Worm (Caenorhabditis elegans) whole organism, late embryonic: Measurements from ENCODE around the gene oat-1.

Source experiments
- C08G9.2 ChIP-seq: sonication (generic microtip); optimal IDR thresholded peaks from 2 replicates; lab custom pipeline; 2016; ENCODE audit warnings: mild to moderate bottlenecking, missing genetic modification characterization, moderate library complexity, missing compliant biosample characterization
- F13H6.1 ChIP-seq: sonication (generic microtip); optimal IDR thresholded peaks from 2 replicates; lab custom pipeline; 2016; ENCODE audit warnings: missing genetic modification characterization, missing compliant biosample characterization
- K02D7.2 ChIP-seq: sonication (generic microtip); optimal IDR thresholded peaks from 2 replicates; lab custom pipeline; 2017; ENCODE audit warnings: mild to moderate bottlenecking, missing genetic modification characterization, missing compliant biosample characterization
- K09A11.1 ChIP-seq: sonication (generic microtip); optimal IDR thresholded peaks from 2 replicates; lab custom pipeline; 2017; ENCODE audit warnings: antibody characterized with exemption, mild to moderate bottlenecking, missing genetic modification characterization, missing compliant biosample characterization; ENCODE audit not compliant: insufficient read depth
- T23F11.4 ChIP-seq: fragments of 200-800 bp; sonication (Bioruptor generic); optimal IDR thresholded peaks from 2 replicates; lab custom pipeline; 2018; ENCODE audit warnings: mild to moderate bottlenecking, missing genetic modification characterization, missing compliant biosample characterization
- Y22D7AL.16 ChIP-seq: sonication (generic microtip); optimal IDR thresholded peaks from 2 replicates; lab custom pipeline; 2016; ENCODE audit warnings: missing genetic modification characterization, missing compliant biosample characterization
- ahr-1 ChIP-seq: sonication (generic microtip); optimal IDR thresholded peaks from 2 replicates; lab custom pipeline; 2016; ENCODE audit warnings: missing genetic modification characterization, missing compliant biosample characterization
- ama-1 ChIP-seq: fragments of 150-350 bp; optimal IDR thresholded peaks from 2 replicates; lab custom pipeline; 2014
- ceh-14 ChIP-seq: sonication (generic microtip); optimal IDR thresholded peaks from 2 replicates; lab custom pipeline; 2016; ENCODE audit warnings: missing genotype, missing genetic modification characterization, missing compliant biosample characterization
- ceh-18 ChIP-seq: sonication (generic microtip); optimal IDR thresholded peaks from 2 replicates; lab custom pipeline; 2016; ENCODE audit warnings: missing genetic modification characterization, missing compliant biosample characterization
- ceh-19 ChIP-seq: fragments of 200-800 bp; sonication (Bioruptor generic); optimal IDR thresholded peaks from 2 replicates; lab custom pipeline; 2018; ENCODE audit warnings: mild to moderate bottlenecking, missing genetic modification characterization, missing compliant biosample characterization
- ceh-22 ChIP-seq: sonication (generic microtip); optimal IDR thresholded peaks from 2 replicates; lab custom pipeline; 2017; ENCODE audit warnings: missing biosample characterization, missing genetic modification characterization
- ceh-34 ChIP-seq: sonication (generic microtip); optimal IDR thresholded peaks from 2 replicates; lab custom pipeline; 2016; ENCODE audit warnings: mild to moderate bottlenecking, missing genetic modification characterization, missing compliant biosample characterization
- ceh-48 ChIP-seq: sonication (generic microtip); optimal IDR thresholded peaks from 2 replicates; lab custom pipeline; 2016; ENCODE audit warnings: missing genetic modification characterization, inconsistent platforms, missing compliant biosample characterization
- ceh-6 ChIP-seq: fragments of 200-800 bp; sonication (Bioruptor generic); optimal IDR thresholded peaks from 2 replicates; lab custom pipeline; 2018; ENCODE audit warnings: mild to moderate bottlenecking, missing genetic modification characterization, missing compliant biosample characterization
- elt-4 ChIP-seq: sonication (generic microtip); optimal IDR thresholded peaks from 2 replicates; lab custom pipeline; 2016; ENCODE audit warnings: missing genetic modification characterization, missing compliant biosample characterization
- eyg-1 ChIP-seq: sonication (generic microtip); optimal IDR thresholded peaks from 2 replicates; lab custom pipeline; 2016; ENCODE audit warnings: missing genotype, missing genetic modification characterization, missing compliant biosample characterization
- fax-1 ChIP-seq: sonication (generic microtip); optimal IDR thresholded peaks from 2 replicates; lab custom pipeline; 2016; ENCODE audit warnings: missing genotype, missing genetic modification characterization, missing compliant biosample characterization
- fkh-10 ChIP-seq: fragments of 150-350 bp; optimal IDR thresholded peaks from 2 replicates; lab custom pipeline; 2014; ENCODE audit warnings: missing biosample characterization, missing genetic modification reagents, missing genetic modification characterization
- fkh-6 ChIP-seq: sonication (generic microtip); optimal IDR thresholded peaks from 2 replicates; lab custom pipeline; 2016; ENCODE audit warnings: missing genetic modification characterization, missing compliant biosample characterization
- gmeb-2 ChIP-seq: sonication (generic microtip); optimal IDR thresholded peaks from 2 replicates; lab custom pipeline; 2016; ENCODE audit warnings: missing genetic modification characterization, inconsistent platforms, missing compliant biosample characterization
- hlh-13 ChIP-seq: fragments of 200-800 bp; sonication (Bioruptor generic); optimal IDR thresholded peaks from 2 replicates; lab custom pipeline; 2018; ENCODE audit warnings: mild to moderate bottlenecking, missing genetic modification characterization, missing compliant biosample characterization
- hlh-15 ChIP-seq: sonication (generic microtip); optimal IDR thresholded peaks from 2 replicates; lab custom pipeline; 2016; ENCODE audit warnings: missing genetic modification characterization, missing compliant biosample characterization
- hlh-6 ChIP-seq: sonication (generic microtip); optimal IDR thresholded peaks from 2 replicates; lab custom pipeline; 2016; ENCODE audit warnings: missing genotype, missing genetic modification characterization, missing compliant biosample characterization
- hlh-8 ChIP-seq: sonication (generic microtip); optimal IDR thresholded peaks from 2 replicates; lab custom pipeline; 2016; ENCODE audit warnings: missing genotype, missing genetic modification characterization, missing compliant biosample characterization
- lim-6 ChIP-seq: sonication (generic microtip); optimal IDR thresholded peaks from 2 replicates; lab custom pipeline; 2016; ENCODE audit warnings: missing genetic modification characterization, missing compliant biosample characterization
- lin-11 ChIP-seq: fragments of 200-800 bp; sonication (Bioruptor generic); optimal IDR thresholded peaks from 2 replicates; lab custom pipeline; 2018; ENCODE audit warnings: mild to moderate bottlenecking, missing genetic modification characterization, missing compliant biosample characterization
- mec-3 ChIP-seq: sonication (generic microtip); optimal IDR thresholded peaks from 2 replicates; lab custom pipeline; 2016; ENCODE audit warnings: borderline replicate concordance, missing genetic modification characterization, missing compliant biosample characterization
- nfya-1 ChIP-seq: sonication (generic microtip); optimal IDR thresholded peaks from 2 replicates; lab custom pipeline; 2017; ENCODE audit warnings: missing genetic modification characterization, mild to moderate bottlenecking, missing compliant biosample characterization, antibody characterized with exemption, moderate library complexity
- nhr-11 ChIP-seq: fragments of 150-350 bp; optimal IDR thresholded peaks from 2 replicates; lab custom pipeline; 2014; ENCODE audit warnings: missing biosample characterization, missing genetic modification characterization
- nhr-232 ChIP-seq: sonication (generic microtip); optimal IDR thresholded peaks from 2 replicates; lab custom pipeline; 2016; ENCODE audit warnings: missing genetic modification characterization, missing compliant biosample characterization
- npax-4 ChIP-seq: sonication (generic microtip); optimal IDR thresholded peaks from 2 replicates; lab custom pipeline; 2016; ENCODE audit warnings: missing genetic modification characterization, missing compliant biosample characterization
- odd-2 ChIP-seq: sonication (generic microtip); optimal IDR thresholded peaks from 2 replicates; lab custom pipeline; 2017; ENCODE audit warnings: antibody characterized with exemption, mild to moderate bottlenecking, missing genetic modification characterization, missing compliant biosample characterization
- pat-9 ChIP-seq: fragments of 200-800 bp; sonication (Bioruptor generic); optimal IDR thresholded peaks from 2 replicates; lab custom pipeline; 2018; ENCODE audit warnings: mild to moderate bottlenecking, missing genetic modification characterization, moderate library complexity, missing compliant biosample characterization
- pax-1 ChIP-seq: fragments of 150-350 bp; optimal IDR thresholded peaks from 2 replicates; lab custom pipeline; 2014; ENCODE audit warnings: missing biosample characterization, missing genetic modification characterization
- pha-2 ChIP-seq: sonication (generic microtip); optimal IDR thresholded peaks from 2 replicates; lab custom pipeline; 2017; ENCODE audit warnings: mild to moderate bottlenecking, missing genetic modification characterization, missing compliant biosample characterization
- pha-4 ChIP-seq: fragments of 150-350 bp; optimal IDR thresholded peaks from 2 replicates; lab custom pipeline; 2018; ENCODE audit warnings: missing biosample characterization, missing genetic modification reagents, missing genetic modification characterization
- pros-1 ChIP-seq: fragments of 150-350 bp; optimal IDR thresholded peaks from 2 replicates; lab custom pipeline; 2014; ENCODE audit warnings: missing biosample characterization, missing genetic modification reagents, missing genetic modification characterization
- ref-2 ChIP-seq: sonication (generic microtip); optimal IDR thresholded peaks from 2 replicates; lab custom pipeline; 2016; ENCODE audit warnings: missing genetic modification characterization, missing compliant biosample characterization
- rnt-1 ChIP-seq: sonication (generic microtip); optimal IDR thresholded peaks from 2 replicates; lab custom pipeline; 2016; ENCODE audit warnings: missing genetic modification characterization, missing compliant biosample characterization
- sox-2 ChIP-seq: fragments of 200-800 bp; sonication (Bioruptor generic); IDR thresholded peaks from 2 replicates; pipeline ENCODE4 v1.3.6; 2022; ENCODE audit warnings: missing genetic modification reagents, missing genetic modification characterization, missing compliant biosample characterization
- syd-9 ChIP-seq: sonication (generic microtip); optimal IDR thresholded peaks from 2 replicates; lab custom pipeline; 2016; ENCODE audit warnings: mild to moderate bottlenecking, missing genetic modification characterization, moderate library complexity, missing compliant biosample characterization
- tbx-2 ChIP-seq: sonication (generic microtip); optimal IDR thresholded peaks from 2 replicates; lab custom pipeline; 2016; ENCODE audit warnings: missing genetic modification characterization, missing compliant biosample characterization
- ttx-3 ChIP-seq: sonication (generic microtip); optimal IDR thresholded peaks from 2 replicates; lab custom pipeline; 2016; ENCODE audit warnings: missing genetic modification reagents, missing genetic modification characterization, missing compliant biosample characterization
- unc-42 ChIP-seq: sonication (generic microtip); optimal IDR thresholded peaks from 2 replicates; lab custom pipeline; 2016; ENCODE audit warnings: missing genotype, missing genetic modification characterization, missing compliant biosample characterization
- unc-55 ChIP-seq: sonication (generic microtip); optimal IDR thresholded peaks from 2 replicates; lab custom pipeline; 2017; ENCODE audit warnings: missing biosample characterization, missing genetic modification reagents, missing genetic modification characterization
- unc-86 ChIP-seq: sonication (generic microtip); optimal IDR thresholded peaks from 2 replicates; lab custom pipeline; 2016; ENCODE audit warnings: missing genetic modification characterization, missing compliant biosample characterization
- zip-5 ChIP-seq: sonication (generic microtip); optimal IDR thresholded peaks from 2 replicates; lab custom pipeline; 2016; ENCODE audit warnings: missing genetic modification characterization, missing compliant biosample characterization
- ztf-16 ChIP-seq: sonication (generic microtip); optimal IDR thresholded peaks from 2 replicates; lab custom pipeline; 2017; ENCODE audit warnings: missing genetic modification characterization, missing compliant biosample characterization

Gene oat-1

ce11 chrIV:8432709-8433108 is 39.7 kb downstream of the oat-1 start, which contains the start of the genes T26A8.4 and pdtf-1 (continued):
- TF ChIP-seq ahr-1 (no peak), T23F11.4 (GFP tag; lab: Kevin White, UChicago) (peak; percentile 15), ttx-3 (tag; lab: Kevin White, UChicago) (no peak), K09A11.1 (tag; lab: Kevin White, UChicago) (peak; percentile 50), npax-4 (tag; lab: Kevin White, UChicago) (no peak), fkh-10 (GFP tag; lab: Kevin White, UChicago) (peak; percentile 26), tbx-2 (peak; percentile 65), lin-11 (peak; percentile 6), nfya-1 (tag; lab: Kevin White, UChicago) (peak; percentile 99), hlh-8 (tag; lab: Kevin White, UChicago) (no peak), hlh-13 (GFP tag; lab: Kevin White, UChicago) (no peak), ceh-48 (tag; lab: Kevin White, UChicago) (peak; percentile 11), nhr-11 (no peak), unc-55 (GFP tag; lab: Kevin White, UChicago) (peak; percentile 87)

DNA sequence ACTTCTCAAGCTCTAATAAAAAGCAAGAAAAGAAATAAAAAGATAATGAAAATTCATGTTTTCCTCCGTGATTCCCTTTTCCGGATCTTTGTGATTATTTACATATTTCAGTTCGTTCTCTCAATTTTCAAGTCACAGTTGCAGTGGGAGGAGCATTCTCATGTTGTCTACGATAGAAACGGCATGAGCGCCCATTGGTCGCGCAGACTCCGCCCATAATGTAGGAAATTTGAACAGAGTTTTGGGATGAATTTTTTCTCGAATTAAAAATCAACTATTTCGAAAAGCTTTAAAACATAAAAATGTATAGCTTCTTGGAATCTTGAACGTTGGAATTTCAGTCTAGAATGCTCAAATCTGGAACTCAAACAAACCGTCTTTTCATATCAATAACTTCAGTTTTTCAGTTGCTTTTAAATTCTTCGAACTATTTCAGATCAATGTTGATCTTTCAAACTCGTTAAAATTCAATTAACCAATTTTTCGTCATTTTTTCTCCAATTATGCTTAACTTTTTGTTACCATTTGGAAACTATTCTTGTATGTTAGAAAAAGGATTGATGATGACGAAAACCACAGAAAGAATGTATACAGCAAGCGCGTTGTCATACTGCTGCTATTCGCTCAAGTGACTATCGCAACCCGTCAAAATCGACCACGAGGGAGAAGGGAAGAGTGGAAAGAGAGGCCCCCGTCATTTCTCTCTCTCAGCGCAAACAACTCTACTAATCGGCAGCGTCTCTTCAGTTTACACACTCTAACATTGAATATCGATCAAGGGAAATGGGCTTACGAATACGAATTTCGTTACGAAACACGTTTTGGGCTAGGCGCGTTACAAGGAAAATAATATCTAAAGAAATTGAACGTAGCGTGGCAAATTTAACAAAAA is 40.6 kb downstream of the oat-1 start:
- TF ChIP-seq ceh-34 (peak; percentile 2), pha-4 (tag; lab: Kevin White, UChicago) (no peak), syd-9 (no peak), fkh-6 (tag; lab: Kevin White, UChicago) (no peak), pros-1 (tag; lab: Kevin White, UChicago) (no peak), ceh-14 (tag; lab: Kevin White, UChicago) (peak; percentile 48), hlh-6 (tag; lab: Kevin White, UChicago) (no peak), T23F11.4 (GFP tag; lab: Kevin White, UChicago) (no peak), npax-4 (tag; lab: Kevin White, UChicago) (no peak), pha-2 (peak; percentile 35), hlh-15 (tag; lab: Kevin White, UChicago) (no peak), lim-6 (tag; lab: Kevin White, UChicago) (no peak), pat-9 (tag; lab: Kevin White, UChicago) (no peak), mec-3 (tag; lab: Kevin White, UChicago) (no peak), ztf-16 (tag; lab: Kevin White, UChicago) (no peak), fax-1 (tag; lab: Kevin White, UChicago) (no peak), tbx-2 (peak; percentile 76), sox-2 (GFP tag; lab: Robert Waterston, UW) (no peak), F13H6.1 (tag; lab: Kevin White, UChicago) (no peak), C08G9.2 (no peak), zip-5 (tag; lab: Kevin White, UChicago) (no peak), rnt-1 (tag; lab: Kevin White, UChicago) (no peak), ceh-22 (tag; lab: Kevin White, UChicago) (no peak), nhr-232 (tag; lab: Kevin White, UChicago) (no peak), pax-1 (no peak), eyg-1 (tag; lab: Kevin White, UChicago) (no peak), lin-11 (no peak), ref-2 (tag; lab: Kevin White, UChicago) (no peak), elt-4 (tag; lab: Kevin White, UChicago) (no peak), K02D7.2 (no peak), ceh-6 (GFP tag; lab: Kevin White, UChicago) (no peak), ama-1 (lab: Kevin White, UChicago) (peak; percentile 87), unc-55 (GFP tag; lab: Kevin White, UChicago) (peak; percentile 51), ceh-18 (tag; lab: Kevin White, UChicago) (peak; percentile 52), odd-2 (no peak), Y22D7AL.16 (tag; lab: Kevin White, UChicago) (no peak), K09A11.1 (tag; lab: Kevin White, UChicago) (no peak), gmeb-2 (tag; lab: Kevin White, UChicago) (no peak), ceh-19 (no peak), unc-86 (tag; lab: Kevin White, UChicago) (no peak), unc-42 (tag; lab: Kevin White, UChicago) (peak; percentile 51), ceh-48 (tag; lab: Kevin White, UChicago) (peak; percentile 72)
